Worm (Caenorhabditis elegans) whole organism, L3 larva: Measurements from ENCODE around the gene sdz-26.

ENCODE experiments used
- R02D3.7 ChIP-seq: fragments of 150-350 bp; optimal IDR thresholded peaks from 2 replicates; lab custom pipeline; 2014; ENCODE audit warnings: missing biosample characterization, missing genetic modification characterization
- egl-27 ChIP-seq: sonication (generic microtip); optimal IDR thresholded peaks from 4 replicates; lab custom pipeline; 2017; ENCODE audit warnings: missing biosample characterization, missing genetic modification reagents, missing genetic modification characterization
- elt-3 ChIP-seq, 3 experiments: fragments of 150-350 bp in 1 of 3; sonication (generic microtip) in 2 of 3; optimal IDR thresholded peaks; 2 replicates in 2 of 3; 4 replicates in 1 of 3; lab custom pipeline; 2014 to 2017; ENCODE audit warnings: missing biosample characterization in 3 of 3, missing genetic modification characterization in 3 of 3
- mdl-1 ChIP-seq: fragments of 150-350 bp; optimal IDR thresholded peaks from 2 replicates; lab custom pipeline; 2014; ENCODE audit warnings: missing biosample characterization, missing genetic modification characterization
- nhr-237 ChIP-seq: fragments of 150-350 bp; optimal IDR thresholded peaks from 2 replicates; lab custom pipeline; 2014; ENCODE audit warnings: missing biosample characterization, missing genetic modification characterization
- nhr-76 ChIP-seq: fragments of 150-350 bp; sonication (generic microtip); optimal IDR thresholded peaks from 5 replicates; lab custom pipeline; 2014; ENCODE audit warnings: missing biosample characterization, missing genetic modification characterization
- nhr-77 ChIP-seq: fragments of 150-350 bp; optimal IDR thresholded peaks from 2 replicates; lab custom pipeline; 2014; ENCODE audit warnings: missing biosample characterization, missing genetic modification characterization
- snpc-4 ChIP-seq: fragments of 150-350 bp; optimal IDR thresholded peaks from 2 replicates; lab custom pipeline; 2014; ENCODE audit warnings: missing biosample characterization, missing genetic modification characterization
- unc-62 ChIP-seq: fragments of 150-350 bp; sonication (generic microtip); optimal IDR thresholded peaks from 4 replicates; lab custom pipeline; 2014; ENCODE audit warnings: missing biosample characterization, missing genetic modification reagents, missing genetic modification characterization
- ztf-11 ChIP-seq: fragments of 150-350 bp; optimal IDR thresholded peaks from 2 replicates; lab custom pipeline; 2014; ENCODE audit warnings: missing biosample characterization, missing genetic modification characterization

- TF ChIP-seq unc-62 = no peak
- TF ChIP-seq nhr-77 (tag; lab: Kevin White, UChicago) = no peak
- no peak for TF ChIP-seq elt-3 (tag; optimal IDR thresholded peaks at IDR 0.05; lab: Kevin White, UChicago)
- no peak for TF ChIP-seq R02D3.7 (tag; lab: Kevin White, UChicago)
- TF ChIP-seq snpc-4 (tag; lab: Kevin White, UChicago) = no peak
- no peak for TF ChIP-seq mdl-1
- TF ChIP-seq ztf-11 (tag; lab: Kevin White, UChicago) = no peak
- no peak for TF ChIP-seq nhr-76 (tag; lab: Kevin White, UChicago)
- TF ChIP-seq egl-27 = no peak
- TF ChIP-seq nhr-237 (tag; lab: Kevin White, UChicago) = no peak
Observed at ce11 chrII:14359007-14359406, 22.5 kb upstream of the sdz-26 start.
